Worm (Caenorhabditis elegans) whole organism, midembryonic: ENCODE measurements around the gene zig-3.

Source experiments
- T22C8.4 ChIP-seq: fragments of 200-800 bp; sonication (Bioruptor generic); IDR thresholded peaks from 2 replicates; pipeline ENCODE4 v1.3.6; 2022; ENCODE audit warnings: missing genetic modification characterization, missing compliant biosample characterization
- cog-1 ChIP-seq: sonication (generic microtip); optimal IDR thresholded peaks from 2 replicates; lab custom pipeline; 2016; ENCODE audit warnings: missing genetic modification characterization, missing compliant biosample characterization
- flt-1 ChIP-seq: fragments of 200-800 bp; sonication (Bioruptor generic); IDR thresholded peaks from 2 replicates; pipeline ENCODE4 v1.3.6; 2022; ENCODE audit warnings: missing genetic modification characterization, missing compliant biosample characterization
- klf-2 ChIP-seq: fragments of 200-800 bp; sonication (Bioruptor generic); conservative IDR thresholded peaks from 2 replicates; pipeline ENCODE4 v1.3.6; 2022; ENCODE audit warnings: missing genetic modification reagents, missing genetic modification characterization, missing compliant biosample characterization
- med-1 ChIP-seq: sonication (generic microtip); optimal IDR thresholded peaks from 2 replicates; lab custom pipeline; 2017; ENCODE audit warnings: missing genetic modification characterization, mild to moderate bottlenecking, missing compliant biosample characterization, antibody characterized with exemption, missing genetic modification reagents; ENCODE audit not compliant: insufficient read depth
- ref-1 ChIP-seq: fragments of 200-800 bp; sonication (Bioruptor generic); conservative IDR thresholded peaks from 2 replicates; pipeline ENCODE4 v1.3.6; 2022; ENCODE audit warnings: missing genetic modification reagents, missing genetic modification characterization, missing compliant biosample characterization
- tab-1 ChIP-seq: fragments of 200-800 bp; sonication (Bioruptor generic); IDR thresholded peaks from 2 replicates; pipeline ENCODE4 v1.3.6; 2022; ENCODE audit warnings: missing genetic modification characterization, missing compliant biosample characterization
- ztf-23 ChIP-seq: fragments of 200-800 bp; sonication (Bioruptor generic); IDR thresholded peaks from 2 replicates; pipeline ENCODE4 v1.3.6; 2022; ENCODE audit warnings: missing genetic modification reagents, missing genetic modification characterization, missing compliant biosample characterization
- ztf-29 ChIP-seq: fragments of 200-800 bp; sonication (Bioruptor generic); IDR thresholded peaks from 2 replicates; pipeline ENCODE4 v1.3.6; 2022; ENCODE audit warnings: missing genetic modification reagents, missing genetic modification characterization, missing compliant biosample characterization

The zig-3 gene

DNA sequence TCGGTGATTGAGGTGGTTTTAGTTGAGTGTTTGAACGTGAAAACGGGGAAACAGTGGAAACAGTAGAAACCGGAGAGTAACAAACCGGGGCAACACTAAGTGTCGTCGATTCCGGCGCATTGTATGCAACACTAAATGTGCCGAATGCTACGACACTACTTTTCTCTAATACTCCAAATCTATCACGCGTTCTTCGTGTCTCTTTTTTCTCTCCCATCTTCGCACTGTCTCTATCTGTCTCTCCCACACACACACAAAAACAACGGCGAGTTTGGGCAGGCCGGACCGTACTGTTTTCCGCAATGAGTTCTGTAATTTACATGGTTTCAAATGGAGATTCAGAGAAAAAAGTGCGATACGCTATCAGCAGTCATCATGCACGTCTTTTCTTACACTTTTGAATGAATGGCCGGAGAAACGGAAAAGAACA lies 31.5 kb downstream of the zig-3 start:
- TF ChIP-seq flt-1 (GFP tag; lab: Robert Waterston, UW) (0 out of 2 replicates have a peak, but pooled peaks have one; percentile 58), med-1 (GFP tag; lab: Kevin White, UChicago) (no peak), tab-1 (GFP tag; lab: Robert Waterston, UW) (0 out of 2 replicates have a peak, but pooled peaks have one; percentile 29), cog-1 (tag; lab: Kevin White, UChicago) (no peak)

DNA sequence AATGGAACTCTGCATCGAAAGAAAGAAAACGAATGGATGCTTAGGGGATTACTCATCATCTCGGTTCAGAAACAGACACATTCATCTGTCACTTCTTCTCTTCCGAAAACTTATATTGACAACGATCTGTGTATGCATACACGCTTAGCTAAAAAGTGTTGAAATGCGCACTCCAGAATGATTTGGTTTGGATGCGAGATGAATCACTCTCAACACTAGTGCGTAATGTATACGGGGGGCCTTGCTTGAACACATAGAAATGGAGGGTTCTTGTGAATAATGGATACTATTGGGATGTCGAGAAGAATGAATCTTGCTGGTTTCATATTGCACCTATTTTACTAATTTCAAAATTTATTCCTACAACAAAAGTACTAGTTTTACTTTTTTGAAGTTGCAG lies 33.5 kb downstream of the zig-3 start:
- no peak for TF ChIP-seq T22C8.4
- TF ChIP-seq ref-1 (GFP tag; lab: Robert Waterston, UW): no peak
- no peak for TF ChIP-seq ztf-29
- no peak for TF ChIP-seq cog-1 (tag; lab: Kevin White, UChicago)
- no peak for TF ChIP-seq flt-1 (GFP tag; lab: Robert Waterston, UW)
- TF ChIP-seq ztf-23 (GFP tag; lab: Robert Waterston, UW): no peak
- no peak for TF ChIP-seq med-1 (GFP tag; lab: Kevin White, UChicago)
- TF ChIP-seq tab-1 (GFP tag; lab: Robert Waterston, UW): no peak
- no peak for TF ChIP-seq klf-2 (GFP tag; lab: Robert Waterston, UW)

DNA sequence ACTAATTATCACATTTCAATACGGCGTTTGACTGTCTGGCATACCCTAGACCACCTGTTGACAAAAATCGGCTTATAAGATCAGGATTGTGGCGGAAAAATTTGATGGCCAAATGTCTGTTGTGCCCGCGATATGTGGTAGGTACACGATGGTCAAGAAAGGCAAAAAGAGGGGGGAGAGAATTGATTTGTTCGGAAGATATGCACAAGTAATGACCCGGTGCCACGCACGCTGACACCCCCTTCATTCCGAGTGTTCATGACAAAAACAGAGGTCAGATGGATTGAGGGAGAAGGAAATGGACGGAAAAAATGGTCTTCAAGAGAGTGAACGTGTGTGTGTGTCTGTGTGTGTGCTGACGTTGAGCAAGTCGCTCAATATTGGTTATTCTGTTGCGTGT lies 34.9 kb downstream of the zig-3 start:
- TF ChIP-seq ztf-23 (GFP tag; lab: Robert Waterston, UW) (no peak), ref-1 (GFP tag; lab: Robert Waterston, UW) (no peak), klf-2 (GFP tag; lab: Robert Waterston, UW) (no peak), T22C8.4 (no peak)

DNA sequence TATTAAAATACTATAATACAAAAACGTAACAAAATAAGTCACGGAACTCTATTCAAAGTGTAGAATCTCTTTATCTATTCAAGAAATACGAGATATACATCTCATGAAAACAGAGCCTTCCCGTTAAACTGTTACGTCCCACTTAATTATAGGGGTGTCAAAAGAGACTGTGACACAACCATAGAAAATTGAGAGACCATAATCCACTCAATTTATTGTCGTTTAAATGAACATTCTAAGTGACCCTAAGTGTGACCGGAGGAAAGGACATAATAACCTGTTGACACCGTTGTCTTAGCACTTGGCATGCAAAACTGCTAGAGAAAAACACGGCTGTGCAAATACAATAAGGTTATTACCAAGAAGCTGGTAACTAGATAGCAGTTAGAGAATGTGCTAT lies 38.0 kb downstream of the zig-3 start:
- TF ChIP-seq klf-2 (GFP tag; lab: Robert Waterston, UW) (no peak), tab-1 (GFP tag; lab: Robert Waterston, UW) (no peak), flt-1 (GFP tag; lab: Robert Waterston, UW) (no peak), ztf-29 (no peak), ref-1 (GFP tag; lab: Robert Waterston, UW) (no peak), med-1 (GFP tag; lab: Kevin White, UChicago) (no peak), ztf-23 (GFP tag; lab: Robert Waterston, UW) (no peak), T22C8.4 (no peak), cog-1 (tag; lab: Kevin White, UChicago) (no peak)

DNA sequence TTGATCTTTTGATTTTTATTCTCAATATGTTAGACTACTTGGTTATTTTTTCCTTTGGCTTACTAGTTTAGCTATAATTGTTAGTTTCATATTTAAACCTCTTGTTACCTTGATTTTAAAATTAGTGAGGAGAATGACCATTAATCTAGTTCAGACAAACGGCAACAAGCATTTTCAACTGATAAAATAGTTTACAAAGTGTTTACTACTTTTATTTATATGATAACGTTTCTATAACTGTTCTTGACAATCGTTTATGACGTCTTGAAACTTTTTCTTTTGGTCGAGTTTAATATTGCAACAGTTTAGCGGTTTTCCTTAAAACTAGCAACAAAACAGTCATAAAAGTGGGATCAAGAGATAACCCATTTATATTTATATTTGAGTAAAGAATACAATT lies 45.2 kb downstream of the zig-3 start:
- TF ChIP-seq ztf-23 (GFP tag; lab: Robert Waterston, UW) (no peak), T22C8.4 (no peak), ztf-29 (no peak), ref-1 (GFP tag; lab: Robert Waterston, UW) (no peak), cog-1 (tag; lab: Kevin White, UChicago) (no peak), med-1 (GFP tag; lab: Kevin White, UChicago) (no peak), tab-1 (GFP tag; lab: Robert Waterston, UW) (no peak), flt-1 (GFP tag; lab: Robert Waterston, UW) (no peak), klf-2 (GFP tag; lab: Robert Waterston, UW) (no peak)

- no peak for TF ChIP-seq flt-1 (GFP tag; lab: Robert Waterston, UW)
- TF ChIP-seq tab-1 (GFP tag; lab: Robert Waterston, UW): no peak
- TF ChIP-seq ztf-29: no peak
- TF ChIP-seq ztf-23 (GFP tag; lab: Robert Waterston, UW): no peak
- no peak for TF ChIP-seq med-1 (GFP tag; lab: Kevin White, UChicago)
- no peak for TF ChIP-seq T22C8.4
- no peak for TF ChIP-seq cog-1 (tag; lab: Kevin White, UChicago)
- no peak for TF ChIP-seq klf-2 (GFP tag; lab: Robert Waterston, UW)
- no peak for TF ChIP-seq ref-1 (GFP tag; lab: Robert Waterston, UW)
These were observed 45.9 kb downstream of the zig-3 start, which contains the start of gene F45E1.5 for ce11 chrX:7976400-7976799. Gene F45E1.5, plus strand, starts transcription at chrX:7976700.

DNA sequence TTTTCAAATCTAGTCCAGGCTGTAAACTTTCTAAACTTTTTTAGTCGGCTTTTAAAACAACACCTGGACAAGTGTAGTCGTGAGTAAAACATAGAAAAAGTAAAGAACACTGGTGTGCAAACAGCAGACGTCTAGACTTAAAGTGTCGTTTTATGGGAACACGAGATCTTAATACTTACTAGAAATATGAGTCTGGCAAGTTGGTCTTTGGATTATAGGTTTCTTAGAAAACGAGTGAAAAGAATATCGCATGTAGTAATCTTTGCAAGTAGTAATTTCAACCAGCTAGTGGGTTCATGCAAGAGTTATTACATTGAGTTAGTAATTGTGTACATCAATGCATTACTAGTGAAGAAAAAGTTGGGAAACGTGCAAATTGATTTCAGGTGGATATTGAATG lies 46.9 kb downstream of the zig-3 start:
- TF ChIP-seq tab-1 (GFP tag; lab: Robert Waterston, UW) (no peak), flt-1 (GFP tag; lab: Robert Waterston, UW) (no peak), klf-2 (GFP tag; lab: Robert Waterston, UW) (no peak), med-1 (GFP tag; lab: Kevin White, UChicago) (no peak), ztf-29 (no peak), T22C8.4 (no peak), ref-1 (GFP tag; lab: Robert Waterston, UW) (no peak), cog-1 (tag; lab: Kevin White, UChicago) (no peak), ztf-23 (GFP tag; lab: Robert Waterston, UW) (no peak)
